Fruit fly (Drosophila melanogaster): ENCODE results near the gene CG18530.

DNA sequence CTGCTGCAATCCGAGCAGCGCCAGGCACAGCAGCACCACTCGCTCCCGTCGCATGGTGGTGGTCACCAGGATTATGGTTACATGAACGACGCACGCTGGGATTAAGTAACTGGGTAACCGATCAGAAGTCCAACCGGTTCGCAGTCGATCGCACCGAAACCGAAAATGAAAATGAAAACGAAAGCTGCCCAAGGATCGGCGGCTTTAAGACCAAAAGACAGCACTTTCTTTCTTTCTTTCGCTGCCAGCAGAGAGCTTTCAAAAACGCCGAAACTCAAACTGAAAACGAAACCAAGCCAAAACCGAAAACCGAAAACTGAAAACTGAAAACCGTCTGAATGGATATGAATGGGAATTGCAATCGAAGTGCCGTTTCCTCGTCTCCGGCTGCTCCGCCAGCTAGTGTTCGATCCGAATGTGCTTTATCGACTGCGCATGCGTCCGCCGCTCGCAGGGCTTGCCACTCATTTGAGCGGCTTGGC lies 8.9 kb downstream of the CG18530 start, which contains the start of gene CG6753:
- TF ChIP-seq Blimp-1 (GFP tag; optimal IDR thresholded peaks at IDR 0.05): peak; percentile 90
- no peak for TF ChIP-seq CG6276 (GFP tag; optimal IDR thresholded peaks at IDR 0.05)
- TF ChIP-seq Ets21C (GFP tag; optimal IDR thresholded peaks at IDR 0.05): no peak
- TF ChIP-seq svp (GFP tag): no peak
- TF ChIP-seq Hr4 (GFP tag; optimal IDR thresholded peaks at IDR 0.05): no peak
- no peak for TF ChIP-seq CG3032 (tag; optimal IDR thresholded peaks at IDR 0.05)
